Worm (Caenorhabditis elegans) whole organism, midembryonic: ENCODE data around the gene T20G5.9.
A peak's percentile ranks its signal among the peaks of the same experiment; 100 is the strongest.

Experiments
- T22C8.4 ChIP-seq: fragments of 200-800 bp; sonication (Bioruptor generic); IDR thresholded peaks from 2 replicates; pipeline ENCODE4 v1.3.6; 2022; ENCODE audit warnings: missing genetic modification characterization, missing compliant biosample characterization
- cog-1 ChIP-seq: sonication (generic microtip); optimal IDR thresholded peaks from 2 replicates; lab custom pipeline; 2016; ENCODE audit warnings: missing genetic modification characterization, missing compliant biosample characterization
- flt-1 ChIP-seq: fragments of 200-800 bp; sonication (Bioruptor generic); IDR thresholded peaks from 2 replicates; pipeline ENCODE4 v1.3.6; 2022; ENCODE audit warnings: missing genetic modification characterization, missing compliant biosample characterization
- klf-2 ChIP-seq: fragments of 200-800 bp; sonication (Bioruptor generic); conservative IDR thresholded peaks from 2 replicates; pipeline ENCODE4 v1.3.6; 2022; ENCODE audit warnings: missing genetic modification reagents, missing genetic modification characterization, missing compliant biosample characterization
- med-1 ChIP-seq: sonication (generic microtip); optimal IDR thresholded peaks from 2 replicates; lab custom pipeline; 2017; ENCODE audit warnings: missing genetic modification characterization, mild to moderate bottlenecking, missing compliant biosample characterization, antibody characterized with exemption, missing genetic modification reagents; ENCODE audit not compliant: insufficient read depth
- ref-1 ChIP-seq: fragments of 200-800 bp; sonication (Bioruptor generic); conservative IDR thresholded peaks from 2 replicates; pipeline ENCODE4 v1.3.6; 2022; ENCODE audit warnings: missing genetic modification reagents, missing genetic modification characterization, missing compliant biosample characterization
- tab-1 ChIP-seq: fragments of 200-800 bp; sonication (Bioruptor generic); IDR thresholded peaks from 2 replicates; pipeline ENCODE4 v1.3.6; 2022; ENCODE audit warnings: missing genetic modification characterization, missing compliant biosample characterization
- ztf-23 ChIP-seq: fragments of 200-800 bp; sonication (Bioruptor generic); IDR thresholded peaks from 2 replicates; pipeline ENCODE4 v1.3.6; 2022; ENCODE audit warnings: missing genetic modification reagents, missing genetic modification characterization, missing compliant biosample characterization
- ztf-29 ChIP-seq: fragments of 200-800 bp; sonication (Bioruptor generic); IDR thresholded peaks from 2 replicates; pipeline ENCODE4 v1.3.6; 2022; ENCODE audit warnings: missing genetic modification reagents, missing genetic modification characterization, missing compliant biosample characterization

Gene T20G5.9

ce11 chrIII:10238448-10239154 lies 29.0 kb downstream of the T20G5.9 start, which contains the start of gene Y70G10A.3:
Gene Y70G10A.3, plus strand, starts transcription at chrIII:10239104.
- TF ChIP-seq klf-2 (GFP tag; lab: Robert Waterston, UW) (no peak), med-1 (GFP tag; lab: Kevin White, UChicago) (no peak), cog-1 (no peak), ref-1 (no peak), tab-1 (GFP tag; lab: Robert Waterston, UW) (no peak), ztf-29 (GFP tag; lab: Robert Waterston, UW) (no peak), flt-1 (GFP tag; lab: Robert Waterston, UW) (no peak), ztf-23 (GFP tag; lab: Robert Waterston, UW) (no peak), T22C8.4 (no peak)

- no peak for TF ChIP-seq ztf-29 (GFP tag; lab: Robert Waterston, UW)
- no peak for TF ChIP-seq T22C8.4
- no peak for TF ChIP-seq med-1 (GFP tag; lab: Kevin White, UChicago)
- TF ChIP-seq ztf-23 (GFP tag; lab: Robert Waterston, UW): no peak
- no peak for TF ChIP-seq cog-1
- TF ChIP-seq ref-1: no peak
- TF ChIP-seq tab-1 (GFP tag; lab: Robert Waterston, UW): no peak
- no peak for TF ChIP-seq klf-2 (GFP tag; lab: Robert Waterston, UW)
- TF ChIP-seq flt-1 (GFP tag; lab: Robert Waterston, UW): no peak
Observed at ce11 chrIII:10240073-10240472, 30.4 kb downstream of the T20G5.9 start.

- TF ChIP-seq tab-1 (GFP tag; lab: Robert Waterston, UW): no peak
Observed at ce11 chrIII:10241332-10241829, 31.7 kb downstream of the T20G5.9 start.

- no peak for TF ChIP-seq flt-1 (GFP tag; lab: Robert Waterston, UW)
- TF ChIP-seq T22C8.4: no peak
- TF ChIP-seq ztf-29 (GFP tag; lab: Robert Waterston, UW): no peak
- no peak for TF ChIP-seq klf-2 (GFP tag; lab: Robert Waterston, UW)
- no peak for TF ChIP-seq cog-1
- TF ChIP-seq med-1 (GFP tag; lab: Kevin White, UChicago): no peak
- TF ChIP-seq ztf-23 (GFP tag; lab: Robert Waterston, UW): no peak
- TF ChIP-seq tab-1 (GFP tag; lab: Robert Waterston, UW): no peak
- no peak for TF ChIP-seq ref-1
Observed at ce11 chrIII:10244013-10244412, 34.4 kb downstream of the T20G5.9 start.

ce11 chrIII:10248441-10249137 lies 38.9 kb downstream of the T20G5.9 start, which contains the start of the genes div-1 and cor-1:
Gene div-1, minus strand, starts transcription at chrIII:10248559.
Gene cor-1, plus strand, starts transcription at chrIII:10249111.
- TF ChIP-seq ref-1 (0 out of 2 replicates have a peak, but pooled peaks have one; percentile 8), ztf-23 (GFP tag; lab: Robert Waterston, UW) (no peak)

ce11 chrIII:10251114-10251513 lies 41.5 kb downstream of the T20G5.9 start:
- TF ChIP-seq ztf-23 (GFP tag; lab: Robert Waterston, UW) (no peak), flt-1 (GFP tag; lab: Robert Waterston, UW) (no peak), ref-1 (no peak), T22C8.4 (no peak), med-1 (GFP tag; lab: Kevin White, UChicago) (no peak), ztf-29 (GFP tag; lab: Robert Waterston, UW) (no peak), tab-1 (GFP tag; lab: Robert Waterston, UW) (no peak), klf-2 (GFP tag; lab: Robert Waterston, UW) (no peak), cog-1 (no peak)

- TF ChIP-seq flt-1 (GFP tag; lab: Robert Waterston, UW) (no peak), cog-1 (no peak), ref-1 (no peak), klf-2 (GFP tag; lab: Robert Waterston, UW) (no peak), ztf-23 (GFP tag; lab: Robert Waterston, UW) (no peak), tab-1 (GFP tag; lab: Robert Waterston, UW) (no peak), T22C8.4 (no peak), med-1 (GFP tag; lab: Kevin White, UChicago) (no peak), ztf-29 (GFP tag; lab: Robert Waterston, UW) (no peak)
Observed at ce11 chrIII:10253334-10253733, 43.7 kb downstream of the T20G5.9 start.

ce11 chrIII:10254583-10254982 lies 44.9 kb downstream of the T20G5.9 start, which contains the start of gene R01H10.4:
Gene R01H10.4, plus strand, starts transcription at chrIII:10254818.
- no peak for TF ChIP-seq tab-1 (GFP tag; lab: Robert Waterston, UW)
- no peak for TF ChIP-seq T22C8.4
- TF ChIP-seq ztf-23 (GFP tag; lab: Robert Waterston, UW): no peak
- no peak for TF ChIP-seq ztf-29 (GFP tag; lab: Robert Waterston, UW)
- TF ChIP-seq klf-2 (GFP tag; lab: Robert Waterston, UW): no peak
- no peak for TF ChIP-seq ref-1
- TF ChIP-seq cog-1: no peak
- no peak for TF ChIP-seq med-1 (GFP tag; lab: Kevin White, UChicago)
- TF ChIP-seq flt-1 (GFP tag; lab: Robert Waterston, UW): no peak

ce11 chrIII:10258641-10259040 lies 49.0 kb downstream of the T20G5.9 start, which contains the start of gene rip-1:
Gene rip-1, minus strand, starts transcription at chrIII:10258741.
- TF ChIP-seq T22C8.4 (no peak), med-1 (GFP tag; lab: Kevin White, UChicago) (no peak), cog-1 (no peak), ref-1 (no peak), klf-2 (GFP tag; lab: Robert Waterston, UW) (no peak), tab-1 (GFP tag; lab: Robert Waterston, UW) (no peak), ztf-29 (GFP tag; lab: Robert Waterston, UW) (no peak), flt-1 (GFP tag; lab: Robert Waterston, UW) (no peak), ztf-23 (GFP tag; lab: Robert Waterston, UW) (no peak)
